Worm (Caenorhabditis elegans): ENCODE results near the gene C49F5.3.

C49F5.3 gene

ce11 chrX:11952129-11952528 is 31.3 kb downstream of the C49F5.3 start:
- TF ChIP-seq madf-3 (GFP tag; IDR thresholded peaks at IDR 0.05) (no peak), F57C9.4 (tag; optimal IDR thresholded peaks at IDR 0.05) (no peak), ztf-26 (tag; optimal IDR thresholded peaks at IDR 0.05) (no peak), Y53G8AR.9 (GFP tag; conservative IDR thresholded peaks at IDR 0.05) (no peak), ama-1 (optimal IDR thresholded peaks at IDR 0.05) (no peak), ama-1 (GFP tag; optimal IDR thresholded peaks at IDR 0.05) (no peak), cebp-2 (GFP tag; IDR thresholded peaks at IDR 0.05) (no peak), cebp-1 (GFP tag; IDR thresholded peaks at IDR 0.05) (no peak), cebp-1 (tag; optimal IDR thresholded peaks at IDR 0.05) (no peak), bed-2 (GFP tag; IDR thresholded peaks at IDR 0.05) (no peak), pha-4 (tag; optimal IDR thresholded peaks at IDR 0.05) (no peak), pbrm-1 (GFP tag; IDR thresholded peaks at IDR 0.05) (no peak), aptf-2 (GFP tag; conservative IDR thresholded peaks at IDR 0.05) (no peak), tbp1 (GFP tag; optimal IDR thresholded peaks at IDR 0.05) (no peak), rpc-1 (optimal IDR thresholded peaks at IDR 0.05) (no peak), rpc-1 (tag; optimal IDR thresholded peaks at IDR 0.05) (no peak), madf-10 (tag; optimal IDR thresholded peaks at IDR 0.05) (no peak), die-1 (tag; optimal IDR thresholded peaks at IDR 0.05) (no peak), chd-7 (tag; optimal IDR thresholded peaks at IDR 0.05) (no peak), Y67H2A.10 (GFP tag; conservative IDR thresholded peaks at IDR 0.05) (no peak)

DNA sequence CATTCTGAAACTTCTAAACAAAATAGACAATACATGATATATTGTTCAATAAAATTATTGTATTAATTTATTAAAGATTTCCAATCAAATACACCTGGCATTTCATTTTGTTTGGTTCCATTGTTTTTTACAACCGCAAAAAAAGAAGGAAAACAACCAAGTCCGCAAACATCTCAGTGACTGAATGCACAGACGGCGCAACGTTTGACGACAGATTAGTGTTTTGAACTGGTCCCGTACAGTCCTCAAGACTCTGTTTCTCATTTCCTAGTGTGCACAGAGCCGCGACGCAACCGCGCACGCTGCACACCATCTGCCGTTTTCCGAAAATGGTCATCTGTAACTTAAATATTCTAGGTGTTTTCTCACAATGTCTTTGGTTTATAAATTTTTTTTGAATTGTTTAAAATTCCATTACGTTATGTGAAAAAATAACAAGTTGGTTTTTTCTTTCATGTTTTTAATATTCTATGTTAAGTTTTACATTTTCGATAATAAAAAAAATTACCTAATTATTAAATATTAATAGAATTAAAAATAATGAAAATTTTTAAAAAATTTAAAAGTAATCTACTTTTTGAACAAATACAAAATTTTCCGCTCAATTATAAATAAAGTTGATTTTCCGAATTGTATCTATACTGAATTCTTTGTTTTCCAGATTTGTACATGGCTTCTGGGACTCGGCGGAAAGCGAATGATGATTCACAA is 35.1 kb downstream of the C49F5.3 start, which contains the start of gene lsd-1:
Gene lsd-1, plus strand, starts transcription at position 661 of the 711 bp plus-strand sequence.
- TF ChIP-seq F33H1.4 (GFP tag; IDR thresholded peaks at IDR 0.05) (no peak), Y67H2A.10 (GFP tag; conservative IDR thresholded peaks at IDR 0.05) (no peak), attf-5 (GFP tag; optimal IDR thresholded peaks at IDR 0.05) (peak; percentile 20)

DNA sequence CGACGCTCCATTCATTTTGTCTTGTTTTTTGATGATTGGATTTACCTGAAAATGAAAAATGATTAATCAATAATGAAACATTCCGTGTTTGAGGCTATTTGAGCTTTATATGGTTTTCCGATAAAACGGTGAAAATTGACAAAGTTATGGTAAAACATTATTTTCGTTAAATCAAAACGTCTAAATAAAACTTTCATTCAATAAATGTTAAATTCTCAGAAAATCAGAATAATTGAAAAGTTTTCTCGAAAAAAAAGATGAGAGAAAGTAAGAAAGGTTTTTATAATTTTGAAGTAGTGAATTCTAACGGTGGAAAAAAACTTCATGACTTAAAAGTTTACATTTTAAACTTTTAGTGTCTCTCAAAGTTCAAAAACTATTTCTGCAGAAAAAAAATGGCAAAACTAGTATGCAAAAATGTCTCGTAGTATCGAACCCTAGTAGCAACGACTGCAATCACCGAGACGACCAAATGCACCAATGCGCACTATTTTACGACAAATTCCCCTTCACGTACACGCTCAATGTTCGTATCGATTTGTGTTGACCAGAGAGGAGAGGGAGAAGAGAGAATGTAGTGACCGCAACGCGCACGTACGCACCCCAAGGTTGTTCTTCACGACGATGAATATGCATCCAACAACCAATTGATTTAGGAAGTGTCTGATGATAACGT is 36.5 kb downstream of the C49F5.3 start, which contains the start of gene nfya-1:
Gene nfya-1, minus strand, starts transcription at position 51 of the 676 bp plus-strand sequence.
- TF ChIP-seq mcd-1 (GFP tag; IDR thresholded peaks at IDR 0.05) (no peak; the same call in 1 of the 2 replicates), ceh-27 (GFP tag; optimal IDR thresholded peaks at IDR 0.05) (peak; percentile 51), gei-17 (GFP tag; optimal IDR thresholded peaks at IDR 0.05) (peak; percentile 19), lin-40 (tag; optimal IDR thresholded peaks at IDR 0.05) (peak; percentile 39), ceh-58 (GFP tag; IDR thresholded peaks at IDR 0.05) (no peak), nhr-80 (tag; optimal IDR thresholded peaks at IDR 0.05) (peak; percentile 11), tbp1 (GFP tag; optimal IDR thresholded peaks at IDR 0.05) (no peak)

DNA sequence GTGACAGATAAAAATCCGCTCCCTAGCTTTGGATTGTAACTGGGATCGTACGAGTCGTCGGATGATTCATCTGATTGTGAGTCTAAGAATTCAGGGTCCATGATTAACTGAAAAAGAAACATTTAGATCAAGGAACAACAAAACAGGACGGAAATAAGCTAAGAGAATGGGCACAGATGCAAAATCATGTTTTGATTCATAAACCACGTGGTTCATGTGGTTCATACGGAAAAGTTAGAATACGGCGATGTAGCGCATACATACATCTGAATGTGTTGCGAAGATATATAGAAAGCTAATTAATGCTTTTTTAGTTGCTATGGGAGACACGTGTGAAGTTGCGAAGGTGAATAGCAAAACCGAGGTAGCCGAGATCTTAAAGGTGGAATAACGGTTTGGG is 41.5 kb downstream of the C49F5.3 start, which contains the start of gene F55G7.3:
Gene F55G7.3, minus strand, starts transcription at position 101 of the 400 bp plus-strand sequence.
- TF ChIP-seq lsl-1 (GFP tag; optimal IDR thresholded peaks at IDR 0.05), result no peak
- no peak for TF ChIP-seq nhr-27 (tag; optimal IDR thresholded peaks at IDR 0.05)
- TF ChIP-seq mxl-1 (tag; optimal IDR thresholded peaks at IDR 0.05), result no peak
- TF ChIP-seq pha-4 (tag; optimal IDR thresholded peaks at IDR 0.05), result no peak
- no peak for TF ChIP-seq lsy-27 (tag; optimal IDR thresholded peaks at IDR 0.05; ENCODE audit: borderline replicate concordance, insufficient read depth)

- no peak for TF ChIP-seq attf-3 (GFP tag; conservative IDR thresholded peaks at IDR 0.05)
- no peak for TF ChIP-seq F57A8.1 (GFP tag; optimal IDR thresholded peaks at IDR 0.05)
- TF ChIP-seq T07F8.4 (tag; optimal IDR thresholded peaks at IDR 0.05), result no peak
- TF ChIP-seq let-607 (tag; optimal IDR thresholded peaks at IDR 0.05), result no peak
- no peak for TF ChIP-seq F22D6.2 (tag; optimal IDR thresholded peaks at IDR 0.05)
- TF ChIP-seq nfya-2 (GFP tag; IDR thresholded peaks at IDR 0.05), result no peak
- no peak for TF ChIP-seq ZK185.1 (tag; optimal IDR thresholded peaks at IDR 0.05; ENCODE audit: poor library complexity, severe bottlenecking)
- no peak for TF ChIP-seq somi-1 (GFP tag; optimal IDR thresholded peaks at IDR 0.05)
- no peak for TF ChIP-seq F10E7.11 (tag; optimal IDR thresholded peaks at IDR 0.05)
- TF ChIP-seq ceh-27 (GFP tag; optimal IDR thresholded peaks at IDR 0.05), result no peak
- no peak for TF ChIP-seq ceh-40 (GFP tag; IDR thresholded peaks at IDR 0.05)
- no peak for TF ChIP-seq sdz-38 (tag; optimal IDR thresholded peaks at IDR 0.05)
Measured at ce11 chrX:11938826-11939225, 44.6 kb downstream of the C49F5.3 start, which contains the start of gene F55G7.5. TSS of gene F55G7.5 (minus strand) at chrX:11938926.
